Worm (Caenorhabditis elegans) whole organism, late embryonic: ENCODE results near the gene mtch-1.

ENCODE experiments used
- ama-1 ChIP-seq: fragments of 150-350 bp; optimal IDR thresholded peaks from 2 replicates; lab custom pipeline; 2014
- ceh-22 ChIP-seq: sonication (generic microtip); optimal IDR thresholded peaks from 2 replicates; lab custom pipeline; 2017; ENCODE audit warnings: missing biosample characterization, missing genetic modification characterization
- ceh-34 ChIP-seq: sonication (generic microtip); optimal IDR thresholded peaks from 2 replicates; lab custom pipeline; 2016; ENCODE audit warnings: mild to moderate bottlenecking, missing genetic modification characterization, missing compliant biosample characterization
- ceh-45 ChIP-seq: fragments of 200-800 bp; sonication (Bioruptor generic); IDR thresholded peaks from 2 replicates; pipeline ENCODE4 v1.3.6; 2022; ENCODE audit warnings: missing genetic modification reagents, missing genetic modification characterization, missing compliant biosample characterization
- dve-1 ChIP-seq: sonication (generic microtip); optimal IDR thresholded peaks from 2 replicates; lab custom pipeline; 2017; ENCODE audit warnings: antibody characterized with exemption, mild to moderate bottlenecking, missing genetic modification characterization, missing compliant biosample characterization
- ref-2 ChIP-seq: sonication (generic microtip); optimal IDR thresholded peaks from 2 replicates; lab custom pipeline; 2016; ENCODE audit warnings: missing genetic modification characterization, missing compliant biosample characterization
- tbx-2 ChIP-seq: sonication (generic microtip); optimal IDR thresholded peaks from 2 replicates; lab custom pipeline; 2016; ENCODE audit warnings: missing genetic modification characterization, missing compliant biosample characterization
- tbx-7 ChIP-seq: sonication (generic microtip); optimal IDR thresholded peaks from 2 replicates; lab custom pipeline; 2016; ENCODE audit warnings: missing genotype, missing genetic modification characterization, missing compliant biosample characterization

ce11 chrII:7357176-7357575, 16.8 kb downstream of the mtch-1 start:
- TF ChIP-seq ceh-34 (tag; lab: Kevin White, UChicago) (no peak), ama-1 (lab: Kevin White, UChicago) (no peak), ceh-22 (tag; lab: Kevin White, UChicago) (no peak), tbx-7 (tag; lab: Kevin White, UChicago) (no peak), ref-2 (tag; lab: Kevin White, UChicago) (no peak), dve-1 (no peak), tbx-2 (tag; lab: Kevin White, UChicago) (no peak), ceh-45 (no peak)
